Worm (Caenorhabditis elegans) whole organism, mixed stage, embryonic: ENCODE measurements around the gene Y57E12B.10.

ENCODE experiments used
- elt-3 ChIP-seq: fragments of 150-350 bp; optimal IDR thresholded peaks from 2 replicates; lab custom pipeline; 2014; ENCODE audit warnings: missing biosample characterization, missing genetic modification characterization
- hlh-1 ChIP-seq: fragments of 150-350 bp; optimal IDR thresholded peaks from 2 replicates; lab custom pipeline; 2014; ENCODE audit warnings: missing biosample characterization, missing genetic modification reagents, missing genetic modification characterization
- lin-32 ChIP-seq: fragments of 200-800 bp; sonication (Bioruptor generic); optimal IDR thresholded peaks from 2 replicates; lab custom pipeline; 2018; ENCODE audit warnings: mild to moderate bottlenecking, missing genetic modification characterization, missing compliant biosample characterization
- nhr-237 ChIP-seq: fragments of 150-350 bp; optimal IDR thresholded peaks from 2 replicates; lab custom pipeline; 2014; ENCODE audit warnings: missing biosample characterization, missing genetic modification characterization
- snpc-4 ChIP-seq: fragments of 150-350 bp; optimal IDR thresholded peaks from 2 replicates; lab custom pipeline; 2014; ENCODE audit warnings: missing biosample characterization, missing genetic modification characterization
- unc-62 ChIP-seq: fragments of 150-350 bp; optimal IDR thresholded peaks from 2 replicates; lab custom pipeline; 2014; ENCODE audit warnings: missing biosample characterization, missing genetic modification reagents, missing genetic modification characterization

DNA sequence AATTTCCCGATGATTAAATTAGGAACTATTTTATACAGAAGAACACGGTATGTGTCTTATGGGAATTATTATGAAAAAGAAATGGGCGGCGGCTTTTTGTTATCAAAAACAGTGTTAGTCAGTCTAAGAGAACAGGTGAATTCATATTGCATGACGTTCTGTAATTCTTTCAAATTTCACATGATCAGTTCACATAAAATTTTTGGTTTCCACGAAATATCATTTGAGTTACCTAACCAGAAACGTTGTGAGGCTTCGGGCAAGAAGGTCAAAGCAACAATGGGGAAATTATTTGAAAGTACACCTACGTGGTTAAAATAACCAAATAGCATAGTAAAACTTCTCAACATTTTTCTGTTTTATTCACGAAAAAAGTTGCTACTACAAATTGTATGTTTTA, at the start of gene Y57E12B.10:
- TF ChIP-seq snpc-4 (tag; lab: Kevin White, UChicago) (no peak), lin-32 (GFP tag; lab: Kevin White, UChicago) (no peak), hlh-1 (tag; lab: Kevin White, UChicago) (no peak), elt-3 (tag; lab: Kevin White, UChicago) (no peak), unc-62 (GFP tag; lab: Kevin White, UChicago) (no peak), nhr-237 (tag; lab: Kevin White, UChicago) (no peak)
